Fruit fly (Drosophila melanogaster): Measurements from ENCODE around the gene CG16711.

The CG16711 gene

dm6 chr3L:9693552-9694133, 10.5 kb upstream of the CG16711 start (continued):
- TF ChIP-seq mld (GFP tag; IDR thresholded peaks at IDR 0.05; ENCODE audit: partially characterized antibody) (0 out of 3 replicates have a peak, but pooled peaks have one; percentile 12), crp (GFP tag; optimal IDR thresholded peaks at IDR 0.05) (peak in 1 of 2 experiments; percentile 30), CG18262 (tag; optimal IDR thresholded peaks at IDR 0.05) (no peak), luna (GFP tag; optimal IDR thresholded peaks at IDR 0.05) (no peak), grau (tag; optimal IDR thresholded peaks at IDR 0.05) (no peak), CG31365 (tag; optimal IDR thresholded peaks at IDR 0.05) (no peak), slbo (GFP tag; IDR thresholded peaks at IDR 0.05) (peak; percentile 38; the same call in 1 of the 2 replicates), sima (GFP tag; optimal IDR thresholded peaks at IDR 0.05) (no peak), CG6791 (GFP tag; IDR thresholded peaks at IDR 0.05; ENCODE audit: partially characterized antibody) (peak; percentile 52; the same call in 1 of the 3 replicates), dmrt99B (tag; optimal IDR thresholded peaks at IDR 0.05) (no peak), otp (GFP tag; IDR thresholded peaks at IDR 0.05) (peak; percentile 33; the same call in 1 of the 3 replicates), Vsx1 (GFP tag; optimal IDR thresholded peaks at IDR 0.05) (peak; percentile 53), dmrt11E (tag; optimal IDR thresholded peaks at IDR 0.05) (no peak), CG12391 (tag; optimal IDR thresholded peaks at IDR 0.05) (peak; percentile 31), Hmx (GFP tag; optimal IDR thresholded peaks at IDR 0.05) (no peak), ken (GFP tag; IDR thresholded peaks at IDR 0.05) (0 out of 3 replicates have a peak, but pooled peaks have one; percentile 44), fd64A (GFP tag; optimal IDR thresholded peaks at IDR 0.05) (no peak), cg (GFP tag; optimal IDR thresholded peaks at IDR 0.05) (peak; percentile 76), Trl (optimal IDR thresholded peaks at IDR 0.05) (peak in 1 of 2 experiments; percentile 2), Trl (GFP tag; optimal IDR thresholded peaks at IDR 0.05) (no peak), onecut (GFP tag; IDR thresholded peaks at IDR 0.05) (peak; percentile 31; the same call in 1 of the 2 replicates), sug (tag; optimal IDR thresholded peaks at IDR 0.05) (no peak), Sox102F (GFP tag; optimal IDR thresholded peaks at IDR 0.05) (peak; percentile 48), stc (GFP tag; IDR thresholded peaks at IDR 0.05) (peak; percentile 57; the same call in 1 of the 2 replicates), eve (GFP tag; optimal IDR thresholded peaks at IDR 0.05) (peak in 1 of 2 experiments; percentile 30)

dm6 chr3L:9694169-9694866, 9.8 kb upstream of the CG16711 start:
- no peak for TF ChIP-seq prd (optimal IDR thresholded peaks at IDR 0.05)
- TF ChIP-seq prd (GFP tag; IDR thresholded peaks at IDR 0.05): no peak
- no peak for TF ChIP-seq CG6683 (GFP tag; optimal IDR thresholded peaks at IDR 0.05)
- no peak for TF ChIP-seq unpg (GFP tag; optimal IDR thresholded peaks at IDR 0.05)
- TF ChIP-seq CG3995 (GFP tag; optimal IDR thresholded peaks at IDR 0.05): peak; percentile 13
- TF ChIP-seq CG18619 (GFP tag; optimal IDR thresholded peaks at IDR 0.05): no peak
- TF ChIP-seq CG3847 (GFP tag; IDR thresholded peaks at IDR 0.05): no peak
- TF ChIP-seq Ets97D (GFP tag; optimal IDR thresholded peaks at IDR 0.05): no peak
- no peak for TF ChIP-seq CTCF (GFP tag; optimal IDR thresholded peaks at IDR 0.05)
- no peak for TF ChIP-seq ham (GFP tag; IDR thresholded peaks at IDR 0.05)
- no peak for TF ChIP-seq repo (GFP tag; optimal IDR thresholded peaks at IDR 0.05)
- TF ChIP-seq CG13123 (GFP tag; optimal IDR thresholded peaks at IDR 0.05): no peak
- no peak for TF ChIP-seq Dip2 (GFP tag; IDR thresholded peaks at IDR 0.05)
- TF ChIP-seq CG2678 (tag; optimal IDR thresholded peaks at IDR 0.05): peak; percentile 14
- no peak for TF ChIP-seq fd64A (GFP tag; optimal IDR thresholded peaks at IDR 0.05)
- no peak for TF ChIP-seq Poxn (GFP tag; IDR thresholded peaks at IDR 0.05)
- TF ChIP-seq ATbp (GFP tag; optimal IDR thresholded peaks at IDR 0.05): no peak
- TF ChIP-seq ewg (GFP tag; optimal IDR thresholded peaks at IDR 0.05): peak; percentile 24
- no peak for TF ChIP-seq Antp (GFP tag; optimal IDR thresholded peaks at IDR 0.05)
- no peak for TF ChIP-seq Dek (tag; optimal IDR thresholded peaks at IDR 0.05)
- TF ChIP-seq CG34422 (GFP tag; IDR thresholded peaks at IDR 0.05): no peak; the same call in 2 of the 3 replicates
- no peak for TF ChIP-seq Ada2b (GFP tag; IDR thresholded peaks at IDR 0.05)
- TF ChIP-seq corto (GFP tag; optimal IDR thresholded peaks at IDR 0.05): peak; percentile 29
- TF ChIP-seq CG11723 (GFP tag; optimal IDR thresholded peaks at IDR 0.05): no peak
- TF ChIP-seq CG8478 (optimal IDR thresholded peaks at IDR 0.05): no peak
- TF ChIP-seq CG5180 (GFP tag; optimal IDR thresholded peaks at IDR 0.05): no peak
- no peak for TF ChIP-seq gt (GFP tag; IDR thresholded peaks at IDR 0.05)

All from whole organism, embryonic.